Fruit fly (Drosophila melanogaster): ENCODE results near the gene eIF4E1.

The eIF4E1 gene

DNA sequence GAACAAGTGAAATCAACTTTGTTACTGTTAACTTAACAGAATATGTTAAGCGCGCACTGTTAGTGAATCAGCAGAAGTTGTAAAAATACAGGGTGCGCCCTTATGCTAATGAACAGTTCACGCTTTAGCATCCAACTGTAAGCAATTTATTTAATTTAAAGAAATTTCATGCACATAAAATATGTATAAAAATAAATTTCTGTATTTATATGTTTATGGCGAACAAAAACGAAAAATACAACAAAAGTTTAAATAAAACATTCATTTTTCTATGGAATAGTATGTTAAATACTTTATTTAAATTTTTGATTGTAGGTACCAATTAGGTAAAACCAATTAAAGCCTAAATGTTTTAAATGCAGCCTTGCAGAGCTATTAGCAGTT is 22.3 kb upstream of the eIF4E1 start (continued):
- TF ChIP-seq nerfin-1 (tag; optimal IDR thresholded peaks at IDR 0.05) (peak; percentile 27), CG18599 (GFP tag; optimal IDR thresholded peaks at IDR 0.05) (peak; percentile 47), CG18262 (tag; optimal IDR thresholded peaks at IDR 0.05) (peak; percentile 64), az2 (GFP tag; optimal IDR thresholded peaks at IDR 0.05) (no peak), vvl (GFP tag; IDR thresholded peaks at IDR 0.05) (peak; percentile 91), NC2β (GFP tag; optimal IDR thresholded peaks at IDR 0.05) (no peak), schlank (tag; optimal IDR thresholded peaks at IDR 0.05) (no peak), dmrt11E (tag; optimal IDR thresholded peaks at IDR 0.05) (peak; percentile 27), mam (GFP tag; optimal IDR thresholded peaks at IDR 0.05) (no peak), CG10462 (GFP tag; optimal IDR thresholded peaks at IDR 0.05) (no peak), Ets65A (GFP tag) (no peak), Abd-B (GFP tag; optimal IDR thresholded peaks at IDR 0.05) (no peak), CG10209 (GFP tag; optimal IDR thresholded peaks at IDR 0.05) (peak; percentile 19), CG12219 (GFP tag; optimal IDR thresholded peaks at IDR 0.05) (no peak), gro (GFP tag; optimal IDR thresholded peaks at IDR 0.05) (no peak), CG14667 (GFP tag; IDR thresholded peaks at IDR 0.05) (no peak), CG33557 (GFP tag; optimal IDR thresholded peaks at IDR 0.05) (no peak), Sry-β (GFP tag; optimal IDR thresholded peaks at IDR 0.05) (no peak), unc-4 (GFP tag; IDR thresholded peaks at IDR 0.05; ENCODE audit: partially characterized antibody) (no peak), CG9437 (GFP tag; optimal IDR thresholded peaks at IDR 0.05) (peak; percentile 38), CG17802 (tag; optimal IDR thresholded peaks at IDR 0.05) (no peak), Mrtf (GFP tag; IDR thresholded peaks at IDR 0.05) (no peak), onecut (GFP tag; IDR thresholded peaks at IDR 0.05) (no peak; the same call in 1 of the 2 replicates), Hr3 (GFP tag; optimal IDR thresholded peaks at IDR 0.05) (no peak), CG13424 (tag; optimal IDR thresholded peaks at IDR 0.05) (peak; percentile 65), seq (GFP tag; IDR thresholded peaks at IDR 0.05) (peak; percentile 65), ind (GFP tag; optimal IDR thresholded peaks at IDR 0.05) (peak; percentile 24), zen (tag; optimal IDR thresholded peaks at IDR 0.05) (no peak), YL-1 (GFP tag; optimal IDR thresholded peaks at IDR 0.05) (no peak), CG14014 (GFP tag; IDR thresholded peaks at IDR 0.05) (peak; percentile 37; the same call in 1 of the 2 replicates), CG10267 (tag; optimal IDR thresholded peaks at IDR 0.05) (peak; percentile 41), CG12391 (tag; optimal IDR thresholded peaks at IDR 0.05) (peak; percentile 56), Ada2b (GFP tag; IDR thresholded peaks at IDR 0.05) (peak; percentile 20; the same call in 1 of the 2 replicates), mld (GFP tag; IDR thresholded peaks at IDR 0.05; ENCODE audit: partially characterized antibody) (no peak), slbo (GFP tag; IDR thresholded peaks at IDR 0.05) (peak; percentile 31; the same call in 1 of the 2 replicates), Antp (GFP tag; optimal IDR thresholded peaks at IDR 0.05) (no peak), ap (GFP tag; IDR thresholded peaks at IDR 0.05) (no peak), CG3407 (GFP tag; optimal IDR thresholded peaks at IDR 0.05) (no peak), nmo (GFP tag; optimal IDR thresholded peaks at IDR 0.05) (peak; percentile 1), CG12744 (GFP tag; optimal IDR thresholded peaks at IDR 0.05) (no peak), Med (GFP tag) (peak; percentile 62), MESR4 (GFP tag; optimal IDR thresholded peaks at IDR 0.05) (no peak), CTCF (GFP tag; optimal IDR thresholded peaks at IDR 0.05) (no peak), CG17385 (GFP tag; optimal IDR thresholded peaks at IDR 0.05) (peak; percentile 43), CG11093 (GFP tag; IDR thresholded peaks at IDR 0.05) (no peak), CG18011 (GFP tag; optimal IDR thresholded peaks at IDR 0.05) (peak; percentile 15), CG11723 (GFP tag; optimal IDR thresholded peaks at IDR 0.05) (peak; percentile 2), Lhr (GFP tag; optimal IDR thresholded peaks at IDR 0.05) (no peak), gsb (GFP tag; IDR thresholded peaks at IDR 0.05) (no peak), sna (GFP tag; IDR thresholded peaks at IDR 0.05; ENCODE audit: partially characterized antibody) (no peak), CG4707 (GFP tag; optimal IDR thresholded peaks at IDR 0.05) (no peak), H15 (GFP tag; IDR thresholded peaks at IDR 0.05) (no peak)
